Worm (Caenorhabditis elegans): ENCODE measurements around the gene perm-1.

ce11 chrII:7850575-7850974 lies 30.0 kb upstream of the perm-1 start:
- TF ChIP-seq fos-1 (tag; optimal IDR thresholded peaks at IDR 0.05) (no peak), unc-55 (GFP tag; optimal IDR thresholded peaks at IDR 0.05) (no peak)
